Fruit fly (Drosophila melanogaster): Measurements from ENCODE around the gene hid.

- no peak for TF ChIP-seq pfk (GFP tag; optimal IDR thresholded peaks at IDR 0.05)
- no peak for TF ChIP-seq Poxn (GFP tag; IDR thresholded peaks at IDR 0.05)
- TF ChIP-seq CG6854 (GFP tag; optimal IDR thresholded peaks at IDR 0.05): no peak
- TF ChIP-seq CG4854 (GFP tag; optimal IDR thresholded peaks at IDR 0.05): no peak
Measured at dm6 chr3L:18174833-18175232, 10.6 kb downstream of the hid start.

All from whole organism, embryonic.